Fruit fly (Drosophila melanogaster) whole organism, embryonic: ENCODE data around the gene CG43094.

Experiments
- Abd-B ChIP-seq: fragments of 200-800 bp; sonication (Bioruptor generic); optimal IDR thresholded peaks from 2 replicates; lab custom pipeline; 2018; ENCODE audit warnings: missing biosample characterization, mild to moderate bottlenecking, missing genetic modification characterization, moderate library complexity
- Asciz ChIP-seq: fragments of 200-800 bp; sonication (Bioruptor generic); optimal IDR thresholded peaks from 2 replicates; lab custom pipeline; 2017; ENCODE audit warnings: missing biosample characterization, mild to moderate bottlenecking, missing genetic modification characterization, missing genetic modification reagents
- CG10462 ChIP-seq: fragments of 200-800 bp; sonication (Bioruptor generic); optimal IDR thresholded peaks from 2 replicates; lab custom pipeline; 2016; ENCODE audit warnings: missing biosample characterization, missing genetic modification characterization
- CG11504 ChIP-seq: fragments of 200-800 bp; sonication (Bioruptor generic); optimal IDR thresholded peaks from 3 replicates; lab custom pipeline; 2019; ENCODE audit warnings: missing biosample characterization, mild to moderate bottlenecking, missing genetic modification characterization, moderate library complexity
- CG12769 ChIP-seq: fragments of 200-800 bp; sonication (Bioruptor generic); optimal IDR thresholded peaks from 2 replicates; lab custom pipeline; 2019; ENCODE audit warnings: missing biosample characterization, mild to moderate bottlenecking, missing genetic modification characterization, moderate library complexity
- CG13775 ChIP-seq: fragments of 200-800 bp; sonication (Bioruptor generic); optimal IDR thresholded peaks from 3 replicates; lab custom pipeline; 2017; ENCODE audit warnings: missing biosample characterization, mild to moderate bottlenecking, missing genetic modification characterization
- CG14710 ChIP-seq: fragments of 200-800 bp; sonication (Bioruptor generic); optimal IDR thresholded peaks from 3 replicates; lab custom pipeline; 2019; ENCODE audit warnings: missing biosample characterization, mild to moderate bottlenecking, missing genetic modification characterization, moderate library complexity
- CG2120 ChIP-seq: fragments of 200-800 bp; sonication (Bioruptor generic); optimal IDR thresholded peaks from 3 replicates; lab custom pipeline; 2016; ENCODE audit warnings: missing biosample characterization, missing genetic modification characterization
- CG3847 ChIP-seq: fragments of 200-800 bp; sonication (Bioruptor generic); IDR thresholded peaks from 2 replicates; pipeline ENCODE4 v1.3.6; 2022; ENCODE audit warnings: missing biosample characterization, missing genetic modification characterization
- CG42726 ChIP-seq: fragments of 200-800 bp; sonication (Bioruptor generic); IDR thresholded peaks from 2 replicates; pipeline ENCODE4 v1.3.6; 2022; ENCODE audit warnings: missing biosample characterization, missing genetic modification characterization; ENCODE audit not compliant: partially characterized antibody
- CG6854 ChIP-seq: fragments of 200-800 bp; sonication (Bioruptor generic); optimal IDR thresholded peaks from 3 replicates; lab custom pipeline; 2017; ENCODE audit warnings: missing biosample characterization, mild to moderate bottlenecking, missing genetic modification characterization
- CG7963 ChIP-seq: fragments of 200-800 bp; sonication (Bioruptor generic); IDR thresholded peaks from 3 replicates; pipeline ENCODE4 v1.3.6; 2022; ENCODE audit warnings: missing biosample characterization, missing genetic modification characterization; ENCODE audit not compliant: partially characterized antibody
- CG9797 ChIP-seq: fragments of 200-800 bp; sonication (Bioruptor generic); optimal IDR thresholded peaks from 3 replicates; lab custom pipeline; 2018; ENCODE audit warnings: missing biosample characterization, mild to moderate bottlenecking, missing genetic modification characterization
- CG9817 ChIP-seq: fragments of 200-800 bp; sonication (Bioruptor generic); optimal IDR thresholded peaks from 2 replicates; lab custom pipeline; 2018; ENCODE audit warnings: missing biosample characterization, mild to moderate bottlenecking, missing genetic modification characterization, moderate library complexity
- HmgD ChIP-seq: fragments of 200-800 bp; sonication (Bioruptor generic); optimal IDR thresholded peaks from 3 replicates; lab custom pipeline; 2016; ENCODE audit warnings: missing biosample characterization, missing genetic modification characterization
- Med ChIP-seq: fragments of 200-800 bp; sonication (Bioruptor generic); peaks from one replicate; lab custom pipeline; 2016; ENCODE audit warnings: missing biosample characterization, missing genetic modification characterization, mild to moderate bottlenecking, inconsistent platforms, moderate library complexity
- Poxn ChIP-seq: fragments of 200-800 bp; sonication (Bioruptor generic); IDR thresholded peaks from 2 replicates; pipeline ENCODE4 v1.3.6; 2022; ENCODE audit warnings: missing biosample characterization, missing genetic modification characterization
- Xrp1 ChIP-seq: fragments of 200-800 bp; sonication (Bioruptor generic); IDR thresholded peaks from 2 replicates; pipeline ENCODE4 v1.3.6; 2022; ENCODE audit warnings: missing biosample characterization, missing genetic modification characterization
- ara ChIP-seq: fragments of 200-800 bp; sonication (Bioruptor generic); IDR thresholded peaks from 2 replicates; pipeline ENCODE4 v1.3.6; 2022; ENCODE audit warnings: missing biosample characterization, missing genetic modification characterization
- ato ChIP-seq: fragments of 200-800 bp; sonication (Bioruptor generic); IDR thresholded peaks from 2 replicates; pipeline ENCODE4 v1.3.6; 2022; ENCODE audit warnings: missing biosample characterization, missing genetic modification characterization; ENCODE audit not compliant: partially characterized antibody
- bbx ChIP-seq: fragments of 200-800 bp; sonication (Bioruptor generic); IDR thresholded peaks from 2 replicates; pipeline ENCODE4 v1.3.6; 2022; ENCODE audit warnings: missing biosample characterization, missing genetic modification characterization; ENCODE audit not compliant: partially characterized antibody
- bcd ChIP-seq: fragments of 200-800 bp; sonication (Bioruptor generic); optimal IDR thresholded peaks from 2 replicates; lab custom pipeline; 2017; ENCODE audit warnings: missing biosample characterization, mild to moderate bottlenecking, missing genetic modification characterization
- bigmax ChIP-seq: fragments of 200-800 bp; sonication (Bioruptor generic); optimal IDR thresholded peaks from 2 replicates; lab custom pipeline; 2018; ENCODE audit warnings: missing biosample characterization, mild to moderate bottlenecking, missing genetic modification characterization
- bsh ChIP-seq, 2 experiments: fragments of 200-800 bp; sonication (Bioruptor generic); optimal IDR thresholded peaks; 2 replicates each; lab custom pipeline; 2017 to 2018; ENCODE audit warnings: mild to moderate bottlenecking in 2 of 2, missing biosample characterization in 2 of 2, missing genetic modification characterization in 2 of 2, moderate library complexity in 1 of 2
- cas ChIP-seq: fragments of 200-800 bp; sonication (Bioruptor generic); IDR thresholded peaks from 2 replicates; pipeline ENCODE4 v1.3.6; 2022; ENCODE audit warnings: missing biosample characterization, missing genetic modification characterization
- chinmo ChIP-seq: fragments of 200-800 bp; sonication (Bioruptor generic); IDR thresholded peaks from 4 replicates; pipeline ENCODE4 v1.3.6; 2022; ENCODE audit warnings: missing biosample characterization, missing genetic modification characterization; ENCODE audit not compliant: partially characterized antibody
- chn ChIP-seq: fragments of 200-800 bp; sonication (Bioruptor generic); optimal IDR thresholded peaks from 2 replicates; lab custom pipeline; 2016; ENCODE audit warnings: missing biosample characterization, missing genetic modification characterization
- disco-r ChIP-seq: fragments of 200-800 bp; sonication (Bioruptor generic); optimal IDR thresholded peaks from 2 replicates; lab custom pipeline; 2016; ENCODE audit warnings: missing biosample characterization, missing genetic modification characterization
- gce ChIP-seq: fragments of 200-800 bp; sonication (Bioruptor generic); IDR thresholded peaks from 3 replicates; pipeline ENCODE4 v1.3.6; 2022; ENCODE audit warnings: missing biosample characterization, missing genetic modification characterization
- inv ChIP-seq: fragments of 200-800 bp; sonication (Bioruptor generic); IDR thresholded peaks from 2 replicates; pipeline ENCODE4 v1.3.6; 2022; ENCODE audit warnings: missing biosample characterization, missing genetic modification characterization; ENCODE audit not compliant: partially characterized antibody
- knrl ChIP-seq: fragments of 200-800 bp; sonication (Bioruptor generic); IDR thresholded peaks from 3 replicates; pipeline ENCODE4 v1.3.6; 2022; ENCODE audit warnings: missing biosample characterization, missing genetic modification characterization; ENCODE audit not compliant: partially characterized antibody
- nerfin-2 ChIP-seq: fragments of 200-800 bp; sonication (Bioruptor generic); IDR thresholded peaks from 2 replicates; pipeline ENCODE4 v1.3.6; 2022; ENCODE audit warnings: missing biosample characterization, missing genetic modification characterization; ENCODE audit not compliant: partially characterized antibody
- nmo ChIP-seq: fragments of 200-800 bp; sonication (Bioruptor generic); optimal IDR thresholded peaks from 2 replicates; lab custom pipeline; 2018; ENCODE audit warnings: missing biosample characterization, mild to moderate bottlenecking, missing genetic modification characterization, moderate library complexity
- pb ChIP-seq: fragments of 200-800 bp; sonication (Bioruptor generic); optimal IDR thresholded peaks from 3 replicates; lab custom pipeline; 2016; ENCODE audit warnings: missing biosample characterization, missing genetic modification characterization
- pita ChIP-seq: fragments of 200-800 bp; sonication (Bioruptor generic); optimal IDR thresholded peaks from 2 replicates; lab custom pipeline; 2017; ENCODE audit warnings: missing biosample characterization, mild to moderate bottlenecking, missing genetic modification characterization
- sob ChIP-seq: fragments of 200-800 bp; sonication (Bioruptor generic); IDR thresholded peaks from 2 replicates; pipeline ENCODE4 v1.3.6; 2022; ENCODE audit warnings: missing biosample characterization, missing genetic modification characterization
- trem ChIP-seq: fragments of 200-800 bp; optimal IDR thresholded peaks from 3 replicates; lab custom pipeline; 2019; ENCODE audit warnings: missing biosample characterization, mild to moderate bottlenecking, missing genetic modification characterization, moderate library complexity
- twi ChIP-seq: fragments of 200-800 bp; optimal IDR thresholded peaks from 2 replicates; lab custom pipeline; 2019; ENCODE audit warnings: missing biosample characterization, mild to moderate bottlenecking, missing genetic modification characterization, moderate library complexity
- z ChIP-seq: fragments of 200-800 bp; sonication (Bioruptor generic); IDR thresholded peaks from 3 replicates; pipeline ENCODE4 v1.3.6; 2022; ENCODE audit warnings: missing biosample characterization, missing genetic modification characterization
- zen ChIP-seq: fragments of 200-800 bp; sonication (Bioruptor generic); optimal IDR thresholded peaks from 3 replicates; lab custom pipeline; 2018; ENCODE audit warnings: missing biosample characterization, mild to moderate bottlenecking, missing genetic modification characterization, moderate library complexity

Gene CG43094

DNA sequence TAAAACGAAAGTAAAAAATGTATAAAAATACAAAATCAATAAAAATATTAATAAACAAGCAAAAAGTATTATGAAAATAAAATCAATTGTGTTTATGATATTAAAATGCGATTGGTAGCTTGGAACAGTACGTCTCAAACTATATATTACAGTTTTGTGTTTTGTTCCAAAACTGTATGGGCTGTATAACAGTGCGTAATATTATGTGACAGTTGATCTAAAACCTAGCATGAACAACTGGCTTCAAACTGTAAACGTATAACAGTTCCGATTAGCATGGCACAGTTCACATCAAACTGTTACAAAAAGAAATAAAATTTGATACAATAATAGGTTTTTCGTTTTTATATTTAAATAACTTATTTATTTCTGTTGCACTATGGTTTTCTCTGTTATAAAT is 23.2 kb upstream of the CG43094 start (continued):
- TF ChIP-seq disco-r (GFP tag; lab: Kevin White, UChicago), result peak; percentile 9
- peak; percentile 87 for TF ChIP-seq Abd-B (GFP tag; lab: Kevin White, UChicago)
- TF ChIP-seq gce (GFP tag; lab: Robert Waterston, UW), result no peak
- peak; percentile 68 for TF ChIP-seq CG11504 (tag; lab: Kevin White, UChicago)
- TF ChIP-seq nmo (GFP tag; lab: Kevin White, UChicago), result peak; percentile 55
- peak; percentile 76 for TF ChIP-seq CG42726 (GFP tag; lab: Robert Waterston, UW)
- no peak for TF ChIP-seq CG2120 (GFP tag; lab: Kevin White, UChicago)
- TF ChIP-seq zen (tag; lab: Kevin White, UChicago), result peak; percentile 55
- no peak for TF ChIP-seq CG13775 (GFP tag; lab: Kevin White, UChicago)
- no peak for TF ChIP-seq CG9797 (GFP tag; lab: Kevin White, UChicago)
- TF ChIP-seq pb, result no peak
- TF ChIP-seq chinmo (GFP tag; lab: Robert Waterston, UW), result 0 out of 4 replicates have a peak, but pooled peaks have one; percentile 43
- TF ChIP-seq ato (GFP tag; lab: Robert Waterston, UW), result peak; percentile 45; the same call in 1 of the 2 replicates
- no peak for TF ChIP-seq bcd (GFP tag; lab: Kevin White, UChicago)
- no peak for TF ChIP-seq bsh (GFP tag; optimal IDR thresholded peaks at IDR 0.05; lab: Kevin White, UChicago)
- 0 out of 2 replicates have a peak, but pooled peaks have one; percentile 8 for TF ChIP-seq CG3847 (GFP tag; lab: Robert Waterston, UW)
- TF ChIP-seq chn (GFP tag; lab: Kevin White, UChicago), result no peak
- no peak for TF ChIP-seq bigmax
- TF ChIP-seq sob (GFP tag; lab: Robert Waterston, UW), result no peak
- TF ChIP-seq Asciz, result no peak
- peak; percentile 6 for TF ChIP-seq trem (tag; lab: Kevin White, UChicago)
- TF ChIP-seq twi (tag; lab: Kevin White, UChicago), result no peak
- TF ChIP-seq CG7963 (GFP tag; lab: Robert Waterston, UW), result 0 out of 3 replicates have a peak, but pooled peaks have one; percentile 25
- no peak for TF ChIP-seq z (GFP tag; lab: Robert Waterston, UW)
- TF ChIP-seq Poxn, result no peak
- peak; percentile 19 for TF ChIP-seq CG14710 (tag; lab: Kevin White, UChicago)
- no peak for TF ChIP-seq CG10462 (GFP tag; lab: Kevin White, UChicago)
- TF ChIP-seq inv (GFP tag; lab: Robert Waterston, UW), result peak; percentile 62; the same call in 1 of the 2 replicates
- peak; percentile 53 for TF ChIP-seq HmgD (GFP tag; lab: Kevin White, UChicago)
- no peak for TF ChIP-seq Xrp1 (GFP tag; lab: Robert Waterston, UW)
- TF ChIP-seq nerfin-2 (GFP tag; lab: Robert Waterston, UW), result 0 out of 2 replicates have a peak, but pooled peaks have one; percentile 51
- peak; percentile 68 for TF ChIP-seq bbx
- TF ChIP-seq CG9817, result peak; percentile 22
- no peak for TF ChIP-seq ara (GFP tag; lab: Robert Waterston, UW)
- no peak for TF ChIP-seq cas (GFP tag; lab: Robert Waterston, UW)
- TF ChIP-seq pita (GFP tag; lab: Kevin White, UChicago), result peak; percentile 70
- no peak for TF ChIP-seq CG12769 (tag; lab: Kevin White, UChicago)
- peak; percentile 87 for TF ChIP-seq knrl (GFP tag; lab: Robert Waterston, UW)
- TF ChIP-seq Med (GFP tag; lab: Kevin White, UChicago), result peak; percentile 75
- TF ChIP-seq CG6854, result peak; percentile 84
